Fruit fly (Drosophila melanogaster): Measurements from ENCODE around the gene CG9686.
A peak's percentile ranks its signal among the peaks of the same experiment; 100 is the strongest.

The CG9686 gene

DNA sequence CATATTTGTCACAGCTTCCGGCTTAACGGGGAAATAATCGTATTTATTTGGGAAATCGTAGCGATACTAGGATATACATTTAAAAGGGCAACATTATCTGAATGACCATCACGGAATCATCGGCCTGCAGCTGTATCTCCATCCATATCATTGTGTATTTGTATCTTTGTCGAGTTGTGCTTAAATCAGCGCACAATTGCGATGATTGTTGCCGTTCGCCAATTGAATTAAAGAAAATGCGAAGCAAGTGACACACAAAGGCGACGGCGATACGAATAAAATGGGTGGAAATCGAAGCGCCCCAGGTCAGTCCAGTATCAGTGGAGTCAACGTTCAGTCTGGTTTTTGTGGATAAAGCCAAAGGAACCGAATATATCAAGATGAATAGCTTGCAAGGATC is at the start of gene CG9686:
Gene CG9686, plus strand, starts transcription at position 301 of the 400 bp plus-strand sequence.
- TF ChIP-seq jing (GFP tag; optimal IDR thresholded peaks at IDR 0.05) (no peak), CG7839 (tag; optimal IDR thresholded peaks at IDR 0.05) (no peak), CG12744 (GFP tag; optimal IDR thresholded peaks at IDR 0.05) (no peak), ssp (GFP tag; IDR thresholded peaks at IDR 0.05) (no peak), vfl (GFP tag; optimal IDR thresholded peaks at IDR 0.05) (no peak), rib (GFP tag; IDR thresholded peaks at IDR 0.05) (no peak), CG14710 (tag; optimal IDR thresholded peaks at IDR 0.05) (no peak), CG18619 (GFP tag; optimal IDR thresholded peaks at IDR 0.05) (no peak), NC2α (GFP tag; optimal IDR thresholded peaks at IDR 0.05) (no peak), slou (GFP tag; optimal IDR thresholded peaks at IDR 0.05) (no peak), CG12219 (GFP tag; optimal IDR thresholded peaks at IDR 0.05) (no peak), Kr (GFP tag; optimal IDR thresholded peaks at IDR 0.05) (no peak), CG3847 (GFP tag; IDR thresholded peaks at IDR 0.05) (no peak), aop (GFP tag; IDR thresholded peaks at IDR 0.05) (no peak), GATAe (GFP tag; conservative IDR thresholded peaks at IDR 0.05) (no peak), CG18262 (tag; optimal IDR thresholded peaks at IDR 0.05) (no peak)

DNA sequence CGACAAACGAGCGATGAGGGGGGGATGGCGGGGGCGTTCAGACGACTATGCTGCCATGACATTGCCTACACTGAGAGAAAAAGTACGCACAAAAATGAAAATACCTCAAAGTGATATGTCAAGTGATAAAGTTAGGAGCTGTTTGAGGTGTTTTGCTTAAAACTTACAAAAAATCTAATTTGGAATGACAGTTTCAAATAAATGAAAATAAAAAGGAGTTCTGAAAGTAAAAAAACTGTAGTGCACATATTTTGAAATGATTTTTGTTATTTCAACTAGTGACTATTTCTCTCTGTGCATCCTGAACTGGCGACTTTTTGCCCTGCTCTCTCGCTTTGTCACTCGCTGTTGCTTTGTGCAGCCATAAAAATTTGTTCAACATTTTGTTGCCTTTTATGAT is 49.8 kb upstream of the CG9686 start:
- no peak for TF ChIP-seq dan (GFP tag; IDR thresholded peaks at IDR 0.05)
- TF ChIP-seq bcd (GFP tag; optimal IDR thresholded peaks at IDR 0.05), result peak; percentile 15
- TF ChIP-seq gt (GFP tag; IDR thresholded peaks at IDR 0.05), result no peak
- TF ChIP-seq Dfd (GFP tag; optimal IDR thresholded peaks at IDR 0.05), result no peak
- TF ChIP-seq CG9609 (GFP tag; optimal IDR thresholded peaks at IDR 0.05), result no peak
- TF ChIP-seq Med (GFP tag), result no peak
- TF ChIP-seq row (GFP tag; IDR thresholded peaks at IDR 0.05), result peak; percentile 46; the same call in 2 of the 3 replicates
- TF ChIP-seq cg (GFP tag; optimal IDR thresholded peaks at IDR 0.05), result no peak
- TF ChIP-seq CG13287 (GFP tag; IDR thresholded peaks at IDR 0.05; ENCODE audit: partially characterized antibody), result no peak
- 0 out of 3 replicates have a peak, but pooled peaks have one; percentile 28 for TF ChIP-seq dysf (GFP tag; IDR thresholded peaks at IDR 0.05)
- peak; percentile 9; the same call in 1 of the 2 replicates for TF ChIP-seq sob (GFP tag; IDR thresholded peaks at IDR 0.05)
- TF ChIP-seq CG13894 (tag; optimal IDR thresholded peaks at IDR 0.05), result no peak
- no peak for TF ChIP-seq CG11247 (GFP tag; IDR thresholded peaks at IDR 0.05)
- no peak for TF ChIP-seq CG1647 (GFP tag; optimal IDR thresholded peaks at IDR 0.05)
- no peak for TF ChIP-seq CG8281 (tag; optimal IDR thresholded peaks at IDR 0.05)
- TF ChIP-seq Xbp1 (GFP tag; optimal IDR thresholded peaks at IDR 0.05), result peak; percentile 26
- no peak for TF ChIP-seq D19B (GFP tag; optimal IDR thresholded peaks at IDR 0.05)
- TF ChIP-seq CG9797 (GFP tag; optimal IDR thresholded peaks at IDR 0.05), result no peak
- TF ChIP-seq Meics (GFP tag; optimal IDR thresholded peaks at IDR 0.05), result peak; percentile 30
- TF ChIP-seq fd96Cb (tag; optimal IDR thresholded peaks at IDR 0.05), result peak; percentile 11
- no peak for TF ChIP-seq Asciz (GFP tag; optimal IDR thresholded peaks at IDR 0.05)
- no peak for TF ChIP-seq ken (GFP tag; IDR thresholded peaks at IDR 0.05)
- TF ChIP-seq Hmr (GFP tag; optimal IDR thresholded peaks at IDR 0.05), result peak; percentile 22
- no peak for TF ChIP-seq HLH4C (GFP tag; IDR thresholded peaks at IDR 0.05; ENCODE audit: partially characterized antibody)
- no peak for TF ChIP-seq sc (optimal IDR thresholded peaks at IDR 0.05)
- no peak for TF ChIP-seq sc (GFP tag; optimal IDR thresholded peaks at IDR 0.05)
- TF ChIP-seq Sox102F (GFP tag; optimal IDR thresholded peaks at IDR 0.05), result peak; percentile 44
- TF ChIP-seq CG11085 (GFP tag; IDR thresholded peaks at IDR 0.05), result no peak
- TF ChIP-seq CG11504 (tag; optimal IDR thresholded peaks at IDR 0.05), result peak; percentile 50
- peak; percentile 36 for TF ChIP-seq Blimp-1 (GFP tag; optimal IDR thresholded peaks at IDR 0.05)
- peak; percentile 37; the same call in 1 of the 2 replicates for TF ChIP-seq Rfx (GFP tag; IDR thresholded peaks at IDR 0.05)
- TF ChIP-seq zfh1 (GFP tag; IDR thresholded peaks at IDR 0.05), result no peak
- no peak for TF ChIP-seq fd64A (GFP tag; optimal IDR thresholded peaks at IDR 0.05)
- TF ChIP-seq CG16815 (GFP tag; optimal IDR thresholded peaks at IDR 0.05), result no peak
- no peak for TF ChIP-seq CG9876 (GFP tag; optimal IDR thresholded peaks at IDR 0.05)
- no peak for TF ChIP-seq run (tag; optimal IDR thresholded peaks at IDR 0.05)

All from whole organism, embryonic.